Fruit fly (Drosophila melanogaster) whole organism, prepupa: ENCODE results near the gene CG42638.

Source experiments
- Blimp-1 ChIP-seq: fragments of 200-800 bp; sonication (Bioruptor generic); optimal IDR thresholded peaks from 3 replicates; lab custom pipeline; 2017; ENCODE audit warnings: missing biosample characterization, missing genetic modification characterization, mild to moderate bottlenecking, moderate library complexity, missing genetic modification reagents
- CG10631 ChIP-seq: fragments of 200-800 bp; sonication (Bioruptor generic); optimal IDR thresholded peaks from 2 replicates; lab custom pipeline; 2016; ENCODE audit warnings: missing biosample characterization, missing genetic modification characterization
- CG10669 ChIP-seq: fragments of 200-800 bp; sonication (Bioruptor generic); optimal IDR thresholded peaks from 3 replicates; lab custom pipeline; 2018; ENCODE audit warnings: missing biosample characterization, mild to moderate bottlenecking, missing genetic modification characterization, moderate library complexity
- CG11294 ChIP-seq: fragments of 200-800 bp; sonication (Bioruptor generic); IDR thresholded peaks from 2 replicates; pipeline ENCODE4 v1.3.6; 2022; ENCODE audit warnings: missing biosample characterization, missing genetic modification characterization
- CG11762 ChIP-seq: fragments of 200-800 bp; sonication (Bioruptor generic); optimal IDR thresholded peaks from 3 replicates; lab custom pipeline; 2016; ENCODE audit warnings: missing biosample characterization, missing genetic modification characterization; ENCODE audit not compliant: insufficient read depth
- CG11902 ChIP-seq: fragments of 200-800 bp; sonication (Bioruptor generic); optimal IDR thresholded peaks from 3 replicates; lab custom pipeline; 2016; ENCODE audit warnings: missing biosample characterization, missing genetic modification characterization
- CG15336 ChIP-seq: fragments of 200-800 bp; sonication (Bioruptor generic); IDR thresholded peaks from 2 replicates; pipeline ENCODE4 v1.3.6; 2022; ENCODE audit warnings: missing biosample characterization, missing genetic modification characterization
- CG31627 ChIP-seq: fragments of 200-800 bp; sonication (Bioruptor generic); optimal IDR thresholded peaks from 3 replicates; lab custom pipeline; 2016; ENCODE audit warnings: missing biosample characterization, missing genetic modification characterization
- CG32006 ChIP-seq: fragments of 200-800 bp; sonication (Bioruptor generic); optimal IDR thresholded peaks from 3 replicates; lab custom pipeline; 2017; ENCODE audit warnings: missing biosample characterization, mild to moderate bottlenecking, missing genetic modification characterization
- CG3919 ChIP-seq: fragments of 200-800 bp; sonication (Bioruptor generic); optimal IDR thresholded peaks from 3 replicates; lab custom pipeline; 2016; ENCODE audit warnings: missing biosample characterization, missing genetic modification characterization
- CG4318 ChIP-seq: fragments of 200-800 bp; sonication (Bioruptor generic); optimal IDR thresholded peaks from 3 replicates; lab custom pipeline; 2017; ENCODE audit warnings: missing biosample characterization, mild to moderate bottlenecking, missing genetic modification characterization
- CG6163 ChIP-seq: fragments of 200-800 bp; sonication (Bioruptor generic); IDR thresholded peaks from 3 replicates; pipeline ENCODE4 v1.3.6; 2022; ENCODE audit warnings: missing biosample characterization, missing genetic modification characterization
- CG6276 ChIP-seq: fragments of 200-800 bp; sonication (Bioruptor generic); optimal IDR thresholded peaks from 2 replicates; lab custom pipeline; 2017; ENCODE audit warnings: missing biosample characterization, mild to moderate bottlenecking, missing genetic modification characterization
- CG6792 ChIP-seq: fragments of 200-800 bp; sonication (Bioruptor generic); optimal IDR thresholded peaks from 3 replicates; lab custom pipeline; 2016; ENCODE audit warnings: missing biosample characterization, missing genetic modification characterization
- CG6854 ChIP-seq: fragments of 200-800 bp; sonication (Bioruptor generic); optimal IDR thresholded peaks from 2 replicates; lab custom pipeline; 2017; ENCODE audit warnings: missing biosample characterization, mild to moderate bottlenecking, missing genetic modification characterization
- CG7368 ChIP-seq: fragments of 200-800 bp; sonication (Bioruptor generic); optimal IDR thresholded peaks from 3 replicates; lab custom pipeline; 2016; ENCODE audit warnings: missing biosample characterization, missing genetic modification characterization
- CG8119 ChIP-seq: fragments of 200-800 bp; sonication (Bioruptor generic); IDR thresholded peaks from 3 replicates; pipeline ENCODE4 v1.3.6; 2022; ENCODE audit warnings: missing biosample characterization, missing genetic modification characterization
- CG8319 ChIP-seq: fragments of 200-800 bp; sonication (Bioruptor generic); optimal IDR thresholded peaks from 3 replicates; lab custom pipeline; 2016; ENCODE audit warnings: missing biosample characterization, missing genetic modification characterization
- Eip78C ChIP-seq: fragments of 200-800 bp; sonication (Bioruptor generic); peaks from one replicate; lab custom pipeline; 2016; ENCODE audit warnings: missing biosample characterization, missing genetic modification characterization
- Eip93F ChIP-seq: fragments of 200-800 bp; sonication (Bioruptor generic); optimal IDR thresholded peaks from 2 replicates; lab custom pipeline; 2016; ENCODE audit warnings: missing biosample characterization, mild to moderate bottlenecking, missing genetic modification characterization
- Ets21C ChIP-seq: fragments of 200-800 bp; sonication (Bioruptor generic); optimal IDR thresholded peaks from 3 replicates; lab custom pipeline; 2016; ENCODE audit warnings: missing biosample characterization, missing genetic modification characterization
- Hr38 ChIP-seq: sonication (Bioruptor generic); optimal IDR thresholded peaks from 2 replicates; lab custom pipeline; 2016; ENCODE audit warnings: missing biosample characterization, missing genetic modification characterization
- Lpt ChIP-seq: fragments of 200-800 bp; sonication (Bioruptor generic); optimal IDR thresholded peaks from 3 replicates; lab custom pipeline; 2016; ENCODE audit warnings: missing biosample characterization, missing genetic modification characterization
- Met ChIP-seq: fragments of 200-800 bp; sonication (Bioruptor generic); optimal IDR thresholded peaks from 3 replicates; lab custom pipeline; 2016; ENCODE audit warnings: missing biosample characterization, missing genetic modification characterization
- OdsH ChIP-seq: fragments of 200-800 bp; sonication (Bioruptor generic); optimal IDR thresholded peaks from 3 replicates; lab custom pipeline; 2016; ENCODE audit warnings: missing biosample characterization, missing genetic modification characterization
- Smox ChIP-seq: fragments of 200-800 bp; sonication (Bioruptor generic); optimal IDR thresholded peaks from 3 replicates; lab custom pipeline; 2016; ENCODE audit warnings: missing biosample characterization, missing genetic modification characterization
- Sox15 ChIP-seq: fragments of 200-800 bp; sonication (Bioruptor generic); optimal IDR thresholded peaks from 3 replicates; lab custom pipeline; 2016; ENCODE audit warnings: missing biosample characterization, missing genetic modification characterization
- achi ChIP-seq: fragments of 200-800 bp; sonication (Bioruptor generic); optimal IDR thresholded peaks from 3 replicates; lab custom pipeline; 2016; ENCODE audit warnings: missing biosample characterization, missing genetic modification characterization
- acj6 ChIP-seq: fragments of 200-800 bp; sonication (Bioruptor generic); optimal IDR thresholded peaks from 3 replicates; lab custom pipeline; 2016; ENCODE audit warnings: missing biosample characterization, missing genetic modification characterization
- dsx ChIP-seq: fragments of 200-800 bp; optimal IDR thresholded peaks from 3 replicates; lab custom pipeline; 2019; ENCODE audit warnings: missing biosample characterization, mild to moderate bottlenecking, missing genetic modification characterization, moderate library complexity; ENCODE audit not compliant: poor library complexity, severe bottlenecking
- eg ChIP-seq: fragments of 200-800 bp; sonication (Bioruptor generic); IDR thresholded peaks from 3 replicates; pipeline ENCODE4 v1.3.6; 2022; ENCODE audit warnings: missing biosample characterization, missing genetic modification characterization
- fd59A ChIP-seq: fragments of 200-800 bp; sonication (Bioruptor generic); optimal IDR thresholded peaks from 2 replicates; lab custom pipeline; 2017; ENCODE audit warnings: missing biosample characterization, mild to moderate bottlenecking, missing genetic modification characterization, missing genetic modification reagents
- fd85E ChIP-seq: fragments of 200-800 bp; sonication (Bioruptor generic); optimal IDR thresholded peaks from 3 replicates; lab custom pipeline; 2016; ENCODE audit warnings: missing biosample characterization, missing genetic modification characterization
- net ChIP-seq: fragments of 200-800 bp; sonication (Bioruptor generic); optimal IDR thresholded peaks from 3 replicates; lab custom pipeline; 2016; ENCODE audit warnings: missing biosample characterization, missing genetic modification characterization
- salr ChIP-seq, 2 experiments: fragments of 200-800 bp; sonication (Bioruptor generic); optimal IDR thresholded peaks; 3 replicates each; lab custom pipeline; 2016 to 2018; ENCODE audit warnings: missing biosample characterization in 2 of 2, missing genetic modification characterization in 2 of 2, mild to moderate bottlenecking in 1 of 2
- spab ChIP-seq: fragments of 200-800 bp; sonication (Bioruptor generic); optimal IDR thresholded peaks from 2 replicates; lab custom pipeline; 2017; ENCODE audit warnings: missing biosample characterization, mild to moderate bottlenecking, missing genetic modification characterization, missing genetic modification reagents
- ss ChIP-seq, 2 experiments: fragments of 200-800 bp; sonication (Bioruptor generic); optimal IDR thresholded peaks; 2 replicates in 1 of 2; 3 replicates in 1 of 2; lab custom pipeline; 2017 to 2018; ENCODE audit warnings: mild to moderate bottlenecking in 2 of 2, missing biosample characterization in 2 of 2, missing genetic modification characterization in 2 of 2, moderate library complexity in 1 of 2
- topi ChIP-seq: fragments of 200-800 bp; sonication (Bioruptor generic); optimal IDR thresholded peaks from 3 replicates; lab custom pipeline; 2016; ENCODE audit warnings: missing biosample characterization, missing genetic modification characterization

The CG42638 gene

dm6 chr3L:19790929-19791687 is 41.6 kb upstream of the CG42638 start (continued):
- TF ChIP-seq Blimp-1 (GFP tag; lab: Kevin White, UChicago), result peak; percentile 36
- TF ChIP-seq fd59A (GFP tag; lab: Kevin White, UChicago), result peak; percentile 51
- TF ChIP-seq CG11294, result no peak
- TF ChIP-seq Met (GFP tag; lab: Kevin White, UChicago), result peak; percentile 80
- peak; percentile 64 for TF ChIP-seq CG10669 (GFP tag; lab: Kevin White, UChicago)
- peak; percentile 54 for TF ChIP-seq CG10631
- peak; percentile 56 for TF ChIP-seq spab (GFP tag; lab: Kevin White, UChicago)
- peak; percentile 63 for TF ChIP-seq CG8119 (GFP tag; lab: Robert Waterston, UW)
- peak in 1 of 2 experiments; percentile 69 for TF ChIP-seq salr (GFP tag; optimal IDR thresholded peaks at IDR 0.05; lab: Kevin White, UChicago)
- no peak; the same call in 1 of the 2 replicates for TF ChIP-seq CG15336 (GFP tag; lab: Robert Waterston, UW)
- TF ChIP-seq fd85E (GFP tag; lab: Kevin White, UChicago), result no peak
- peak; percentile 44 for TF ChIP-seq CG8319 (GFP tag; lab: Kevin White, UChicago)
- peak; percentile 95 for TF ChIP-seq Eip78C (GFP tag; lab: Kevin White, UChicago)
- peak; percentile 73 for TF ChIP-seq CG32006 (GFP tag; lab: Kevin White, UChicago)
- peak; percentile 26 for TF ChIP-seq CG11762 (GFP tag; lab: Kevin White, UChicago)
- peak; percentile 59; the same call in 2 of the 3 replicates for TF ChIP-seq CG6163 (GFP tag; lab: Robert Waterston, UW)
- peak; percentile 55 for TF ChIP-seq acj6 (GFP tag; lab: Kevin White, UChicago)
- TF ChIP-seq achi (GFP tag; lab: Kevin White, UChicago), result peak; percentile 55
- peak; percentile 41; the same call in 2 of the 3 replicates for TF ChIP-seq eg (GFP tag; lab: Robert Waterston, UW)
- TF ChIP-seq ss (GFP tag; optimal IDR thresholded peaks at IDR 0.05; lab: Kevin White, UChicago), result peak; percentile 49 to 62
- TF ChIP-seq OdsH (GFP tag; lab: Kevin White, UChicago), result peak; percentile 67
- TF ChIP-seq dsx (GFP tag; lab: Kevin White, UChicago), result peak; percentile 9
- no peak for TF ChIP-seq Lpt (GFP tag; lab: Kevin White, UChicago)
- peak; percentile 62 for TF ChIP-seq CG3919
- TF ChIP-seq CG6276 (GFP tag; lab: Kevin White, UChicago), result peak; percentile 39
- peak; percentile 27 for TF ChIP-seq Smox
- TF ChIP-seq Sox15 (GFP tag; lab: Kevin White, UChicago), result peak; percentile 33
- peak; percentile 14 for TF ChIP-seq CG11902 (GFP tag; lab: Kevin White, UChicago)

- TF ChIP-seq topi (GFP tag; lab: Kevin White, UChicago), result no peak
- TF ChIP-seq CG6854 (GFP tag; lab: Kevin White, UChicago), result no peak
- TF ChIP-seq Eip93F (GFP tag; lab: Kevin White, UChicago), result no peak
- no peak for TF ChIP-seq Hr38 (GFP tag; lab: Kevin White, UChicago)
- TF ChIP-seq CG4318 (GFP tag; lab: Kevin White, UChicago), result no peak
- no peak for TF ChIP-seq CG7368
- TF ChIP-seq Ets21C (GFP tag; lab: Kevin White, UChicago), result no peak
- TF ChIP-seq CG8319 (GFP tag; lab: Kevin White, UChicago), result no peak
- no peak for TF ChIP-seq net (GFP tag; lab: Kevin White, UChicago)
- no peak for TF ChIP-seq acj6 (GFP tag; lab: Kevin White, UChicago)
- TF ChIP-seq CG31627 (GFP tag; lab: Kevin White, UChicago), result no peak
- TF ChIP-seq salr (GFP tag; optimal IDR thresholded peaks at IDR 0.05; lab: Kevin White, UChicago), result no peak
- TF ChIP-seq CG6792, result no peak
- no peak for TF ChIP-seq CG15336 (GFP tag; lab: Robert Waterston, UW)
- no peak for TF ChIP-seq Blimp-1 (GFP tag; lab: Kevin White, UChicago)
- TF ChIP-seq Eip78C (GFP tag; lab: Kevin White, UChicago), result no peak
Observed at dm6 chr3L:19790564-19790928, 41.0 kb upstream of the CG42638 start.
